Fruit fly (Drosophila melanogaster): Measurements from ENCODE around the gene Xrcc2.

DNA sequence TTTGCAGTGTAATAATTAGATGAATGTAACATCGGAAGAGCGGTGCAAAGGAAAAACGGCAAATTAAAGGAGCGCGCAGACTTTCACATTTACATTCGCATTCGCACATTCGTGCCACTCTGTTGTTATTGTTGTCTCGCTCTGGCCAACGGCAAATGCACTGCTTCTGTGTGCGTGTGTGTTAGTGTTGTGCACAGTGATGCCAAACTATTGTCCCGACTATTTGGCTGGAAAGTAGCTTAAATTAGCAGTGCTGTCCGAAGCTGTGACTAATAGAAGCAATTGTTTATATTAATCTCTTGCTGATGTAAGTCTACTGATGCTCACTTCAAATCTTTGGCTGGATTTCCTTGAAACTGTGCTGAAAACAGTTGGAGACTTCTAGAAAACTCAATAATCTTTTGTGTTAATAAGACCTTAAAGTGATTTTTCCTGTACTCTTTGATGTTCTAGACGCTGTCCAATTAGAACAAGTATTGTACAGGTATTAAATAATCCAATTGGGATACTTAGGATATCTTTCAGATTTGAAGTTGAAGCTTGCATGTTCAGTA is 16.1 kb downstream of the Xrcc2 start:
- no peak for TF ChIP-seq Max (GFP tag; optimal IDR thresholded peaks at IDR 0.05)
- peak; percentile 0 for TF ChIP-seq unpg (GFP tag; optimal IDR thresholded peaks at IDR 0.05)
- TF ChIP-seq gcm2 (GFP tag; optimal IDR thresholded peaks at IDR 0.05) = no peak
- no peak for TF ChIP-seq zen (tag; optimal IDR thresholded peaks at IDR 0.05)
- no peak for TF ChIP-seq trh (GFP tag; optimal IDR thresholded peaks at IDR 0.05)
- TF ChIP-seq Hsf (GFP tag; optimal IDR thresholded peaks at IDR 0.05) = no peak
- TF ChIP-seq HHEX (GFP tag; optimal IDR thresholded peaks at IDR 0.05) = no peak
- no peak for TF ChIP-seq gcm (GFP tag; optimal IDR thresholded peaks at IDR 0.05)
- TF ChIP-seq disco-r (GFP tag; optimal IDR thresholded peaks at IDR 0.05) = no peak
- TF ChIP-seq gem (tag; optimal IDR thresholded peaks at IDR 0.05) = peak; percentile 14

All from whole organism, embryonic.